Worm (Caenorhabditis elegans) whole organism, L4 larva: ENCODE results near the gene col-101.

Source experiments
- F10B5.3 ChIP-seq: sonication (generic microtip); optimal IDR thresholded peaks from 2 replicates; lab custom pipeline; 2016; ENCODE audit warnings: mild to moderate bottlenecking, missing genetic modification characterization, missing compliant biosample characterization
- F37D6.2 ChIP-seq: sonication (generic microtip); optimal IDR thresholded peaks from 2 replicates; lab custom pipeline; 2016; ENCODE audit warnings: mild to moderate bottlenecking, missing genetic modification characterization, missing compliant biosample characterization
- T26A8.4 ChIP-seq: fragments of 200-800 bp; sonication (Bioruptor generic); IDR thresholded peaks from 2 replicates; pipeline ENCODE4 v1.3.6; 2022; ENCODE audit warnings: missing genetic modification characterization, missing compliant biosample characterization
- Y5F2A.4 ChIP-seq: fragments of 200-800 bp; sonication (Bioruptor generic); optimal IDR thresholded peaks from 2 replicates; lab custom pipeline; 2018; ENCODE audit warnings: mild to moderate bottlenecking, missing genetic modification characterization, missing compliant biosample characterization
- ZK546.5 ChIP-seq, 2 experiments: sonication (generic microtip); optimal IDR thresholded peaks; 2 replicates each; lab custom pipeline; 2017; ENCODE audit warnings: missing biosample characterization in 2 of 2, missing genetic modification characterization in 2 of 2
- aha-1 ChIP-seq: fragments of 150-350 bp; peaks from one replicate; lab custom pipeline; 2014; ENCODE audit warnings: missing biosample characterization, missing genetic modification characterization
- ama-1 ChIP-seq: fragments of 150-350 bp; optimal IDR thresholded peaks from 2 replicates; lab custom pipeline; 2014; ENCODE audit warnings: inconsistent platforms, mixed read lengths
- arid-1 ChIP-seq: fragments of 200-800 bp; sonication (Bioruptor generic); conservative IDR thresholded peaks from 2 replicates; pipeline ENCODE4 v1.3.6; 2022; ENCODE audit warnings: missing genetic modification reagents, missing genetic modification characterization, missing compliant biosample characterization
- attf-4 ChIP-seq: sonication (generic microtip); optimal IDR thresholded peaks from 3 replicates; lab custom pipeline; 2017; ENCODE audit warnings: missing biosample characterization, missing genetic modification characterization
- ceh-20 ChIP-seq: fragments of 200-800 bp; sonication (Bioruptor generic); IDR thresholded peaks from 2 replicates; pipeline ENCODE4 v1.3.6; 2022; ENCODE audit warnings: missing genetic modification reagents, missing genetic modification characterization, missing compliant biosample characterization
- ceh-28 ChIP-seq: fragments of 150-350 bp; optimal IDR thresholded peaks from 2 replicates; lab custom pipeline; 2014; ENCODE audit warnings: missing biosample characterization, missing genetic modification reagents, missing genetic modification characterization
- ceh-44 ChIP-seq: fragments of 200-800 bp; sonication (Bioruptor generic); IDR thresholded peaks from 2 replicates; pipeline ENCODE4 v1.3.6; 2022; ENCODE audit warnings: missing genetic modification reagents, missing genetic modification characterization, missing compliant biosample characterization
- cey-2 ChIP-seq: sonication (generic microtip); optimal IDR thresholded peaks from 3 replicates; lab custom pipeline; 2017; ENCODE audit warnings: missing genetic modification characterization, mild to moderate bottlenecking, missing compliant biosample characterization, antibody characterized with exemption, borderline replicate concordance; ENCODE audit not compliant: insufficient read depth
- daf-12 ChIP-seq: fragments of 150-350 bp; optimal IDR thresholded peaks from 2 replicates; lab custom pipeline; 2014; ENCODE audit warnings: missing biosample characterization, missing genetic modification reagents, missing genetic modification characterization
- dmd-8 ChIP-seq: fragments of 200-800 bp; sonication (Bioruptor generic); IDR thresholded peaks from 2 replicates; pipeline ENCODE4 v1.3.6; 2022; ENCODE audit warnings: missing genetic modification characterization, missing compliant biosample characterization
- egl-43 ChIP-seq: fragments of 200-800 bp; sonication (Bioruptor generic); IDR thresholded peaks from 2 replicates; pipeline ENCODE4 v1.3.6; 2022; ENCODE audit warnings: missing genetic modification reagents, missing genetic modification characterization, missing compliant biosample characterization
- fkh-10 ChIP-seq: fragments of 150-350 bp; optimal IDR thresholded peaks from 2 replicates; lab custom pipeline; 2014; ENCODE audit warnings: missing biosample characterization, missing genetic modification reagents, missing genetic modification characterization
- hif-1 ChIP-seq, 2 experiments: sonication (generic microtip); optimal IDR thresholded peaks; 2 replicates each; lab custom pipeline; 2016 to 2017; ENCODE audit warnings: missing compliant biosample characterization in 2 of 2, missing genetic modification characterization in 2 of 2, missing genetic modification reagents in 2 of 2, missing genotype in 2 of 2, mild to moderate bottlenecking in 1 of 2
- hlh-30 ChIP-seq: sonication (generic microtip); optimal IDR thresholded peaks from 2 replicates; lab custom pipeline; 2017; ENCODE audit warnings: antibody characterized with exemption, mild to moderate bottlenecking, missing genetic modification characterization, missing compliant biosample characterization; ENCODE audit not compliant: insufficient read depth
- jun-1 ChIP-seq: fragments of 150-350 bp; optimal IDR thresholded peaks from 2 replicates; lab custom pipeline; 2014; ENCODE audit warnings: missing biosample characterization, missing genetic modification reagents, missing genetic modification characterization
- lin-1 ChIP-seq: fragments of 200-800 bp; sonication (Bioruptor generic); IDR thresholded peaks from 2 replicates; pipeline ENCODE4 v1.3.6; 2022; ENCODE audit warnings: missing genetic modification reagents, missing genetic modification characterization, missing compliant biosample characterization
- lin-13 ChIP-seq: fragments of 150-350 bp; optimal IDR thresholded peaks from 2 replicates; lab custom pipeline; 2014; ENCODE audit warnings: missing biosample characterization, missing genetic modification reagents, missing genetic modification characterization
- lin-29 ChIP-seq: fragments of 200-800 bp; sonication (Bioruptor generic); IDR thresholded peaks from 2 replicates; pipeline ENCODE4 v1.3.6; 2022; ENCODE audit warnings: missing genetic modification reagents, missing genetic modification characterization, missing compliant biosample characterization
- lin-38 ChIP-seq: fragments of 200-800 bp; sonication (Bioruptor generic); IDR thresholded peaks from 2 replicates; pipeline ENCODE4 v1.3.6; 2022; ENCODE audit warnings: missing genetic modification reagents, missing genetic modification characterization, missing compliant biosample characterization
- lin-39 ChIP-seq: fragments of 150-350 bp; optimal IDR thresholded peaks from 2 replicates; lab custom pipeline; 2014; ENCODE audit warnings: missing biosample characterization, missing genetic modification reagents, missing genetic modification characterization
- madf-5 ChIP-seq, 2 experiments: fragments of 200-800 bp; sonication (Bioruptor generic); IDR thresholded peaks; 2 replicates each; pipeline ENCODE4 v1.3.6; 2022; ENCODE audit warnings: missing compliant biosample characterization in 2 of 2, missing genetic modification characterization in 2 of 2
- mdl-1 ChIP-seq, 2 experiments: fragments of 150-350 bp in 1 of 2; sonication (generic microtip) in 1 of 2; optimal IDR thresholded peaks; 2 replicates each; lab custom pipeline; 2014 to 2017; ENCODE audit warnings: missing biosample characterization in 2 of 2, missing genetic modification characterization in 2 of 2
- mdt-29 ChIP-seq: fragments of 200-800 bp; sonication (Bioruptor generic); IDR thresholded peaks from 2 replicates; pipeline ENCODE4 v1.3.6; 2022; ENCODE audit warnings: missing genetic modification reagents, missing genetic modification characterization, missing compliant biosample characterization
- mep-1 ChIP-seq: fragments of 150-350 bp; sonication (generic microtip); optimal IDR thresholded peaks from 3 replicates; lab custom pipeline; 2014; ENCODE audit warnings: missing biosample characterization, missing genetic modification characterization
- mes-2 ChIP-seq: sonication (generic microtip); optimal IDR thresholded peaks from 2 replicates; lab custom pipeline; 2016; ENCODE audit warnings: missing genotype, mild to moderate bottlenecking, missing genetic modification characterization, missing compliant biosample characterization; ENCODE audit not compliant: poor library complexity, severe bottlenecking
- nhr-111 ChIP-seq: fragments of 200-800 bp; sonication (Bioruptor generic); optimal IDR thresholded peaks from 2 replicates; lab custom pipeline; 2018; ENCODE audit warnings: mild to moderate bottlenecking, missing genetic modification characterization, missing compliant biosample characterization
- nhr-237 ChIP-seq: sonication (generic microtip); optimal IDR thresholded peaks from 2 replicates; lab custom pipeline; 2017; ENCODE audit warnings: missing biosample characterization, missing genetic modification characterization
- nhr-28 ChIP-seq: fragments of 150-350 bp; optimal IDR thresholded peaks from 2 replicates; lab custom pipeline; 2014; ENCODE audit warnings: missing biosample characterization, missing genetic modification characterization
- nhr-41 ChIP-seq: fragments of 200-800 bp; sonication (Bioruptor generic); IDR thresholded peaks from 2 replicates; pipeline ENCODE4 v1.3.6; 2022; ENCODE audit warnings: missing genetic modification reagents, missing genetic modification characterization, missing compliant biosample characterization
- nhr-48 ChIP-seq: sonication (generic microtip); optimal IDR thresholded peaks from 2 replicates; lab custom pipeline; 2016; ENCODE audit warnings: mild to moderate bottlenecking, missing genetic modification characterization, missing compliant biosample characterization
- nhr-6 ChIP-seq: fragments of 150-350 bp; optimal IDR thresholded peaks from 2 replicates; lab custom pipeline; 2014; ENCODE audit warnings: missing biosample characterization, missing genetic modification characterization
- rbr-2 ChIP-seq: sonication (generic microtip); optimal IDR thresholded peaks from 2 replicates; lab custom pipeline; 2016; ENCODE audit warnings: missing genotype, missing genetic modification characterization, missing compliant biosample characterization
- set-16 ChIP-seq: fragments of 200-800 bp; sonication (Bioruptor generic); IDR thresholded peaks from 2 replicates; pipeline ENCODE4 v1.3.6; 2022; ENCODE audit warnings: missing genetic modification reagents, missing genetic modification characterization, missing compliant biosample characterization
- skn-1 ChIP-seq: fragments of 150-350 bp; optimal IDR thresholded peaks from 2 replicates; lab custom pipeline; 2014; ENCODE audit warnings: missing biosample characterization, missing genetic modification characterization
- spr-1 ChIP-seq: sonication (generic microtip); optimal IDR thresholded peaks from 2 replicates; lab custom pipeline; 2016; ENCODE audit warnings: mild to moderate bottlenecking, missing genetic modification characterization, missing compliant biosample characterization
- tra-1 ChIP-seq: fragments of 200-800 bp; sonication (Bioruptor generic); IDR thresholded peaks from 2 replicates; pipeline ENCODE4 v1.3.6; 2022; ENCODE audit warnings: missing genetic modification reagents, missing genetic modification characterization, missing compliant biosample characterization
- unc-130 ChIP-seq: sonication (generic microtip); optimal IDR thresholded peaks from 2 replicates; lab custom pipeline; 2016; ENCODE audit warnings: missing genetic modification reagents, missing genetic modification characterization, missing compliant biosample characterization
- unc-62 ChIP-seq, 3 experiments: fragments of 150-350 bp in 1 of 3; sonication (generic microtip); optimal IDR thresholded peaks in 2 of 3; peaks in 1 of 3; 1 replicate in 1 of 3; 2 replicates in 2 of 3; lab custom pipeline; 2014 to 2017; ENCODE audit warnings: missing biosample characterization in 3 of 3, missing genetic modification characterization in 3 of 3, missing genetic modification reagents in 3 of 3, missing genotype in 1 of 3
- zag-1 ChIP-seq: fragments of 150-350 bp; optimal IDR thresholded peaks from 2 replicates; lab custom pipeline; 2014; ENCODE audit warnings: missing biosample characterization, missing genetic modification characterization
- zfp-3 ChIP-seq: fragments of 200-800 bp; sonication (Bioruptor generic); conservative IDR thresholded peaks from 2 replicates; pipeline ENCODE4 v1.3.6; 2022; ENCODE audit warnings: missing genetic modification reagents, missing genetic modification characterization, missing compliant biosample characterization
- ztf-11 ChIP-seq: fragments of 150-350 bp; optimal IDR thresholded peaks from 2 replicates; lab custom pipeline; 2014; ENCODE audit warnings: missing biosample characterization, missing genetic modification characterization
- ztf-7 ChIP-seq: fragments of 150-350 bp; optimal IDR thresholded peaks from 2 replicates; lab custom pipeline; 2014; ENCODE audit warnings: missing biosample characterization, missing genetic modification characterization

Gene col-101

ce11 chrIV:337128-337646, 10.4 kb upstream of the col-101 start, which contains the start of gene pxmp-4 (continued):
- TF ChIP-seq ceh-44 (GFP tag; lab: Robert Waterston, UW) (no peak), mdl-1 (tag; optimal IDR thresholded peaks at IDR 0.05; lab: Kevin White, UChicago) (no peak), mep-1 (no peak), dmd-8 (GFP tag; lab: Robert Waterston, UW) (no peak), Y5F2A.4 (GFP tag; lab: Kevin White, UChicago) (no peak), nhr-111 (GFP tag; lab: Kevin White, UChicago) (no peak), zag-1 (tag; lab: Kevin White, UChicago) (no peak), ceh-20 (GFP tag; lab: Robert Waterston, UW) (no peak)

ce11 chrIV:330523-330922, 3.7 kb upstream of the col-101 start, which contains the start of gene F18F11.4:
Gene F18F11.4 (plus strand): TSS chrIV:330823.
- no peak for TF ChIP-seq fkh-10 (GFP tag; lab: Kevin White, UChicago)
- no peak for TF ChIP-seq mep-1
- TF ChIP-seq F37D6.2 (tag; lab: Kevin White, UChicago), result no peak
- TF ChIP-seq tra-1 (GFP tag; lab: Robert Waterston, UW), result no peak
- TF ChIP-seq F10B5.3 (tag; lab: Kevin White, UChicago), result no peak
- no peak for TF ChIP-seq hif-1 (tag; optimal IDR thresholded peaks at IDR 0.05; lab: Kevin White, UChicago)
- TF ChIP-seq nhr-6 (tag; lab: Kevin White, UChicago), result no peak
- no peak for TF ChIP-seq ama-1 (lab: Kevin White, UChicago)
- no peak for TF ChIP-seq zag-1 (tag; lab: Kevin White, UChicago)
- no peak for TF ChIP-seq ZK546.5 (tag; optimal IDR thresholded peaks at IDR 0.05; lab: Kevin White, UChicago)
- no peak for TF ChIP-seq zfp-3 (GFP tag; lab: Robert Waterston, UW)
- TF ChIP-seq egl-43 (GFP tag; lab: Robert Waterston, UW), result no peak
- no peak for TF ChIP-seq mes-2 (tag; lab: Kevin White, UChicago)
- no peak for TF ChIP-seq set-16 (GFP tag; lab: Robert Waterston, UW)
- no peak for TF ChIP-seq aha-1 (tag; lab: Kevin White, UChicago)
- no peak for TF ChIP-seq spr-1 (tag; lab: Kevin White, UChicago)
- TF ChIP-seq cey-2, result no peak
- no peak for TF ChIP-seq lin-39
- TF ChIP-seq madf-5 (GFP tag; IDR thresholded peaks at IDR 0.05; lab: Robert Waterston, UW), result no peak
- TF ChIP-seq nhr-237 (tag; lab: Kevin White, UChicago), result no peak

ce11 chrIV:325640-326039, 1.2 kb downstream of the col-101 start:
- peak; percentile 97 for TF ChIP-seq set-16 (GFP tag; lab: Robert Waterston, UW)
- no peak for TF ChIP-seq zfp-3 (GFP tag; lab: Robert Waterston, UW)
- TF ChIP-seq nhr-28 (tag; lab: Kevin White, UChicago), result no peak
- TF ChIP-seq ztf-11 (tag; lab: Kevin White, UChicago), result no peak
- no peak for TF ChIP-seq rbr-2 (tag; lab: Kevin White, UChicago)
- 0 out of 2 replicates have a peak, but pooled peaks have one; percentile 38 for TF ChIP-seq egl-43 (GFP tag; lab: Robert Waterston, UW)
- TF ChIP-seq skn-1 (tag; lab: Kevin White, UChicago), result no peak
- TF ChIP-seq unc-62 (GFP tag; optimal IDR thresholded peaks at IDR 0.05 in 1 of 2; lab: Kevin White, UChicago), result no peak
- no peak for TF ChIP-seq unc-62 (tag; optimal IDR thresholded peaks at IDR 0.05; lab: Kevin White, UChicago)
- TF ChIP-seq lin-29 (GFP tag; lab: Robert Waterston, UW), result no peak
- TF ChIP-seq nhr-41 (GFP tag; lab: Robert Waterston, UW), result no peak
- no peak for TF ChIP-seq ceh-28 (tag; lab: Kevin White, UChicago)
- no peak for TF ChIP-seq ztf-7
- no peak for TF ChIP-seq attf-4 (tag; lab: Kevin White, UChicago)
- no peak for TF ChIP-seq ZK546.5 (tag; optimal IDR thresholded peaks at IDR 0.05; lab: Kevin White, UChicago)
- TF ChIP-seq unc-130, result no peak
- no peak for TF ChIP-seq hlh-30 (tag; lab: Kevin White, UChicago)
- no peak for TF ChIP-seq nhr-48 (tag; lab: Kevin White, UChicago)
- TF ChIP-seq daf-12, result no peak
- no peak for TF ChIP-seq hif-1 (tag; optimal IDR thresholded peaks at IDR 0.05; lab: Kevin White, UChicago)
- TF ChIP-seq lin-38, result no peak
- no peak for TF ChIP-seq lin-13
- no peak for TF ChIP-seq mdt-29 (GFP tag; lab: Robert Waterston, UW)
- TF ChIP-seq lin-1 (GFP tag; lab: Robert Waterston, UW), result no peak
- peak; percentile 26 for TF ChIP-seq Y5F2A.4 (GFP tag; lab: Kevin White, UChicago)
- no peak for TF ChIP-seq T26A8.4
- no peak for TF ChIP-seq arid-1 (GFP tag; lab: Robert Waterston, UW)
- TF ChIP-seq ceh-44 (GFP tag; lab: Robert Waterston, UW), result no peak
- TF ChIP-seq zag-1 (tag; lab: Kevin White, UChicago), result no peak
- no peak for TF ChIP-seq jun-1 (tag; lab: Kevin White, UChicago)
